Worm (Caenorhabditis elegans) whole organism, mixed stage, embryonic: Measurements from ENCODE around the gene skpo-3.

ENCODE experiments used
- bed-3 ChIP-seq: fragments of 200-800 bp; sonication (Bioruptor generic); optimal IDR thresholded peaks from 3 replicates; lab custom pipeline; 2018; ENCODE audit warnings: mild to moderate bottlenecking, missing genetic modification characterization, moderate library complexity, missing compliant biosample characterization
- elt-1 ChIP-seq: sonication (generic microtip); optimal IDR thresholded peaks from 2 replicates; lab custom pipeline; 2017; ENCODE audit warnings: missing genetic modification characterization, mild to moderate bottlenecking, missing compliant biosample characterization, antibody characterized with exemption, moderate library complexity, borderline replicate concordance; ENCODE audit not compliant: insufficient read depth
- mls-2 ChIP-seq: sonication (generic microtip); optimal IDR thresholded peaks from 2 replicates; lab custom pipeline; 2016; ENCODE audit warnings: mild to moderate bottlenecking, missing genetic modification characterization, moderate library complexity, missing compliant biosample characterization
- pha-4 ChIP-seq: fragments of 150-350 bp; optimal IDR thresholded peaks from 2 replicates; lab custom pipeline; 2018; ENCODE audit warnings: missing biosample characterization, missing genetic modification reagents, missing genetic modification characterization
- ztf-11 ChIP-seq: fragments of 150-350 bp; optimal IDR thresholded peaks from 2 replicates; lab custom pipeline; 2014; ENCODE audit warnings: missing biosample characterization, missing genetic modification characterization

DNA sequence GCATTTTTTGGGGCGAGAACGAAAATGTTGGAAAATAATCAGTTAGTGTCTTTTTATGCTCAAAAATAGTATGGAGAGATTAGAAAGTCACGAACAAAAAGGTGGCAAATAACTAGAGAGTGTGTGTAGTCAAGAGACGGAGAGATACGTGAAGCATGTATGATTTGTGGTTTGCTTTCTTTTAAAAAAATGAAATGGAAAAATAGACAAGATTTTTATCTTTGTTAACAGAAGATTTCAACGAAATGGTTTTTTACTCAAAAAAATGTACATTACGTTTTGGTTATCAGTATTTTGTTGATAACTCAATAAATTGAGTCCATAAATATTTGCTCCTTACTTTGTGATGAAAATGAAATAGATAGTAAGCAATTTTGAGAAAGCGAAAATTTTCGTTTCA, 37.5 kb upstream of the skpo-3 start, which contains the start of gene dhs-7:
- TF ChIP-seq bed-3 (no peak), elt-1 (tag; lab: Kevin White, UChicago) (no peak), pha-4 (tag; lab: Kevin White, UChicago) (no peak), ztf-11 (tag; lab: Kevin White, UChicago) (no peak), mls-2 (tag; lab: Kevin White, UChicago) (no peak)
